Worm (Caenorhabditis elegans) whole organism, L4/young adult: ENCODE results near the gene R11F4.1.

Experiments
- dao-5 ChIP-seq: sonication (generic microtip); optimal IDR thresholded peaks from 2 replicates; lab custom pipeline; 2016; ENCODE audit warnings: missing genotype, missing genetic modification characterization, moderate library complexity, missing compliant biosample characterization
- him-1 ChIP-seq: sonication (generic microtip); optimal IDR thresholded peaks from 2 replicates; lab custom pipeline; 2016; ENCODE audit warnings: missing genotype, missing genetic modification reagents, missing genetic modification characterization, missing compliant biosample characterization

DNA sequence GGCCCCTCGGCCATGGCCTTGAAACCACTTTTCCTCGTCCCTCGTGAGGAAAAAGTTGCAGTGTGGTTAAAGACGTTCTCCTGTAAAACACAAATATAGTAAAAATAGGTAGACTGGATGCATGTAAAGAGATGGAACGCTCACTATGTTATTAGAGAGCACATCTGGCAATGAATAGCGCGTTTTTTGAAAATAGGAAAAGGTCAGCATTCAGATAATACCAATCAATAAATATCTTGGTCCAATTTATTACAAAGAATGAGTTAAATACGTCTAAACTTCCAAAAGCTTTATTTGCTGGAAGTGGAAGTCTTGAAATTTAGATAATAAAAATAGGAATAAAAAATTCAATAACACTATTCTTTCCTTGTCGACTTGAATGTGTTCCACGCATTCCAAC is 29.3 kb upstream of the R11F4.1 start, which contains the start of gene gadr-4:
- no peak for TF ChIP-seq dao-5
- TF ChIP-seq him-1 (tag; lab: Kevin White, UChicago), result no peak
